Worm (Caenorhabditis elegans) whole organism, L2 larva: ENCODE results near the gene cul-2.
A peak's percentile ranks its signal among the peaks of the same experiment; 100 is the strongest.

Source experiments
- C34F6.9 ChIP-seq: fragments of 150-350 bp; optimal IDR thresholded peaks from 2 replicates; lab custom pipeline; 2014; ENCODE audit warnings: missing biosample characterization, missing genetic modification characterization
- F13H6.1 ChIP-seq: sonication (generic microtip); optimal IDR thresholded peaks from 2 replicates; lab custom pipeline; 2016; ENCODE audit warnings: missing genetic modification characterization, missing compliant biosample characterization
- R02D3.7 ChIP-seq: fragments of 150-350 bp; optimal IDR thresholded peaks from 2 replicates; lab custom pipeline; 2014; ENCODE audit warnings: missing biosample characterization, missing genetic modification characterization
- Y55F3AM.14 ChIP-seq: fragments of 200-800 bp; sonication (Bioruptor generic); optimal IDR thresholded peaks from 2 replicates; lab custom pipeline; 2018; ENCODE audit warnings: mild to moderate bottlenecking, missing genetic modification characterization, missing compliant biosample characterization
- ZK546.5 ChIP-seq: sonication (generic microtip); optimal IDR thresholded peaks from 2 replicates; lab custom pipeline; 2017; ENCODE audit warnings: missing biosample characterization, missing genetic modification characterization
- alr-1 ChIP-seq: fragments of 150-350 bp; optimal IDR thresholded peaks from 2 replicates; lab custom pipeline; 2014; ENCODE audit warnings: missing biosample characterization, missing genetic modification characterization
- aly-2 ChIP-seq: fragments of 150-350 bp; optimal IDR thresholded peaks from 2 replicates; lab custom pipeline; 2014; ENCODE audit warnings: missing biosample characterization, missing genetic modification characterization
- ama-1 ChIP-seq: fragments of 150-350 bp; optimal IDR thresholded peaks from 2 replicates; lab custom pipeline; 2018; ENCODE audit warnings: inconsistent platforms
- blmp-1 ChIP-seq: sonication (generic microtip); optimal IDR thresholded peaks from 2 replicates; lab custom pipeline; 2017; ENCODE audit warnings: missing genetic modification characterization, mild to moderate bottlenecking, missing compliant biosample characterization, antibody characterized with exemption, moderate library complexity; ENCODE audit not compliant: insufficient read depth
- ceh-16 ChIP-seq: fragments of 150-350 bp; optimal IDR thresholded peaks from 2 replicates; lab custom pipeline; 2014; ENCODE audit warnings: missing biosample characterization, missing genetic modification characterization
- ceh-82 ChIP-seq: fragments of 150-350 bp; optimal IDR thresholded peaks from 2 replicates; lab custom pipeline; 2014; ENCODE audit warnings: missing biosample characterization, missing genetic modification characterization
- crh-2 ChIP-seq: sonication (generic microtip); optimal IDR thresholded peaks from 2 replicates; lab custom pipeline; 2017; ENCODE audit warnings: missing biosample characterization, missing genetic modification characterization
- dmd-4 ChIP-seq: sonication (generic microtip); optimal IDR thresholded peaks from 2 replicates; lab custom pipeline; 2017; ENCODE audit warnings: missing biosample characterization, missing genetic modification characterization
- egl-27 ChIP-seq: sonication (generic microtip); optimal IDR thresholded peaks from 3 replicates; lab custom pipeline; 2017; ENCODE audit warnings: missing biosample characterization, missing genetic modification reagents, missing genetic modification characterization
- elt-1 ChIP-seq: fragments of 150-350 bp; optimal IDR thresholded peaks from 2 replicates; lab custom pipeline; 2014; ENCODE audit warnings: missing biosample characterization, missing genetic modification characterization
- elt-3 ChIP-seq: sonication (generic microtip); optimal IDR thresholded peaks from 2 replicates; lab custom pipeline; 2017; ENCODE audit warnings: missing biosample characterization, missing genetic modification characterization
- fos-1 ChIP-seq: fragments of 150-350 bp; optimal IDR thresholded peaks from 2 replicates; lab custom pipeline; 2014; ENCODE audit warnings: missing biosample characterization, missing genetic modification characterization
- gmeb-1 ChIP-seq: fragments of 150-350 bp; optimal IDR thresholded peaks from 2 replicates; lab custom pipeline; 2014; ENCODE audit warnings: missing biosample characterization, missing genetic modification characterization
- lin-11 ChIP-seq: fragments of 150-350 bp; sonication (generic microtip); optimal IDR thresholded peaks from 2 replicates; lab custom pipeline; 2014; ENCODE audit warnings: missing biosample characterization, missing genetic modification characterization, inconsistent platforms, mixed read lengths
- lin-13 ChIP-seq: fragments of 150-350 bp; optimal IDR thresholded peaks from 2 replicates; lab custom pipeline; 2014; ENCODE audit warnings: missing biosample characterization, missing genetic modification reagents, missing genetic modification characterization
- lin-39 ChIP-seq: fragments of 150-350 bp; optimal IDR thresholded peaks from 2 replicates; lab custom pipeline; 2014; ENCODE audit warnings: missing biosample characterization, missing genetic modification reagents, missing genetic modification characterization
- lsy-2 ChIP-seq, 2 experiments: fragments of 150-350 bp in 1 of 2; sonication (generic microtip) in 1 of 2; optimal IDR thresholded peaks; 2 replicates each; lab custom pipeline; 2014 to 2017; ENCODE audit warnings: missing biosample characterization in 2 of 2, missing genetic modification characterization in 2 of 2
- mab-5 ChIP-seq: fragments of 150-350 bp; optimal IDR thresholded peaks from 2 replicates; lab custom pipeline; 2014; ENCODE audit warnings: missing biosample characterization, missing genetic modification characterization
- mbf-1 ChIP-seq: sonication (generic microtip); optimal IDR thresholded peaks from 2 replicates; lab custom pipeline; 2017; ENCODE audit warnings: missing biosample characterization, missing genetic modification characterization
- mdl-1 ChIP-seq, 2 experiments: fragments of 150-350 bp in 1 of 2; sonication (generic microtip) in 1 of 2; optimal IDR thresholded peaks; 2 replicates each; lab custom pipeline; 2017; ENCODE audit warnings: missing biosample characterization in 2 of 2, missing genetic modification characterization in 2 of 2
- nhr-10 ChIP-seq: sonication (generic microtip); optimal IDR thresholded peaks from 2 replicates; lab custom pipeline; 2017; ENCODE audit warnings: missing biosample characterization, missing genetic modification characterization
- nhr-11 ChIP-seq: fragments of 150-350 bp; optimal IDR thresholded peaks from 2 replicates; lab custom pipeline; 2014; ENCODE audit warnings: missing biosample characterization, missing genetic modification characterization
- nhr-12 ChIP-seq: fragments of 150-350 bp; optimal IDR thresholded peaks from 2 replicates; lab custom pipeline; 2014; ENCODE audit warnings: missing biosample characterization, missing genetic modification characterization
- nhr-129 ChIP-seq: fragments of 150-350 bp; optimal IDR thresholded peaks from 2 replicates; lab custom pipeline; 2014; ENCODE audit warnings: missing biosample characterization, missing genetic modification characterization
- nhr-21 ChIP-seq: fragments of 150-350 bp; optimal IDR thresholded peaks from 2 replicates; lab custom pipeline; 2014; ENCODE audit warnings: missing biosample characterization, missing genetic modification characterization
- nhr-23 ChIP-seq: fragments of 150-350 bp; optimal IDR thresholded peaks from 2 replicates; lab custom pipeline; 2014; ENCODE audit warnings: missing biosample characterization, missing genetic modification reagents, missing genetic modification characterization
- nhr-237 ChIP-seq: fragments of 150-350 bp; optimal IDR thresholded peaks from 2 replicates; lab custom pipeline; 2014; ENCODE audit warnings: missing biosample characterization, missing genetic modification characterization
- nhr-25 ChIP-seq: fragments of 150-350 bp; sonication (generic microtip); optimal IDR thresholded peaks from 3 replicates; lab custom pipeline; 2014; ENCODE audit warnings: missing biosample characterization, missing genetic modification characterization
- nhr-6 ChIP-seq: fragments of 150-350 bp; optimal IDR thresholded peaks from 2 replicates; lab custom pipeline; 2014; ENCODE audit warnings: missing biosample characterization, missing genetic modification characterization
- nhr-77 ChIP-seq: fragments of 150-350 bp; optimal IDR thresholded peaks from 2 replicates; lab custom pipeline; 2014; ENCODE audit warnings: missing biosample characterization, missing genetic modification characterization
- peb-1 ChIP-seq: fragments of 150-350 bp; optimal IDR thresholded peaks from 2 replicates; lab custom pipeline; 2014; ENCODE audit warnings: missing biosample characterization, missing genetic modification characterization
- sem-4 ChIP-seq: fragments of 150-350 bp; optimal IDR thresholded peaks from 2 replicates; lab custom pipeline; 2014; ENCODE audit warnings: missing biosample characterization, missing genetic modification reagents, missing genetic modification characterization
- skn-1 ChIP-seq: sonication (generic microtip); optimal IDR thresholded peaks from 2 replicates; lab custom pipeline; 2017; ENCODE audit warnings: missing biosample characterization, missing genetic modification characterization
- sma-3 ChIP-seq: sonication (generic microtip); optimal IDR thresholded peaks from 2 replicates; lab custom pipeline; 2016; ENCODE audit warnings: missing genetic modification reagents, missing genetic modification characterization, missing compliant biosample characterization
- sma-9 ChIP-seq, 2 experiments: fragments of 150-350 bp in 1 of 2; sonication (generic microtip) in 1 of 2; optimal IDR thresholded peaks; 2 replicates each; lab custom pipeline; 2014 to 2016; ENCODE audit warnings: missing genetic modification characterization in 2 of 2, mild to moderate bottlenecking in 1 of 2, missing biosample characterization in 1 of 2, missing compliant biosample characterization in 1 of 2, missing genetic modification reagents in 1 of 2, moderate library complexity in 1 of 2
- snpc-4 ChIP-seq: fragments of 150-350 bp; optimal IDR thresholded peaks from 2 replicates; lab custom pipeline; 2014; ENCODE audit warnings: missing biosample characterization, missing genetic modification characterization
- unc-39 ChIP-seq: fragments of 150-350 bp; optimal IDR thresholded peaks from 2 replicates; lab custom pipeline; 2014; ENCODE audit warnings: missing biosample characterization, missing genetic modification characterization
- unc-55 ChIP-seq: fragments of 150-350 bp; sonication (generic microtip); optimal IDR thresholded peaks from 3 replicates; lab custom pipeline; 2014; ENCODE audit warnings: missing biosample characterization, missing genetic modification reagents, missing genetic modification characterization
- unc-62 ChIP-seq: fragments of 150-350 bp; optimal IDR thresholded peaks from 2 replicates; lab custom pipeline; 2014; ENCODE audit warnings: missing biosample characterization, missing genetic modification reagents, missing genetic modification characterization
- zag-1 ChIP-seq: fragments of 150-350 bp; optimal IDR thresholded peaks from 2 replicates; lab custom pipeline; 2014; ENCODE audit warnings: missing biosample characterization, missing genetic modification characterization
- ztf-1 ChIP-seq: fragments of 200-800 bp; sonication (Bioruptor generic); conservative IDR thresholded peaks from 2 replicates; pipeline ENCODE4 v1.3.6; 2022; ENCODE audit warnings: missing genetic modification characterization, missing compliant biosample characterization
- ztf-11 ChIP-seq: sonication (generic microtip); optimal IDR thresholded peaks from 2 replicates; lab custom pipeline; 2017; ENCODE audit warnings: missing biosample characterization, missing genetic modification characterization
- ztf-4 ChIP-seq: fragments of 150-350 bp; optimal IDR thresholded peaks from 2 replicates; lab custom pipeline; 2014; ENCODE audit warnings: missing biosample characterization, missing genetic modification characterization

cul-2 gene

ce11 chrIII:13693187-13693586 is 6.1 kb downstream of the cul-2 start:
- no peak for TF ChIP-seq elt-1 (tag; lab: Kevin White, UChicago)
- TF ChIP-seq nhr-129 (tag; lab: Kevin White, UChicago): no peak
- TF ChIP-seq snpc-4 (tag; lab: Kevin White, UChicago): no peak
- TF ChIP-seq nhr-21 (tag; lab: Kevin White, UChicago): no peak
- TF ChIP-seq aly-2 (tag; lab: Kevin White, UChicago): no peak
- no peak for TF ChIP-seq ceh-16 (tag; lab: Kevin White, UChicago)
- TF ChIP-seq, all 48 proteins: peak for 0

- peak; percentile 35 for TF ChIP-seq sma-9 (GFP tag; optimal IDR thresholded peaks at IDR 0.05; lab: Kevin White, UChicago)
- no peak for TF ChIP-seq sma-9 (tag; optimal IDR thresholded peaks at IDR 0.05; lab: Kevin White, UChicago)
- peak; percentile 64 for TF ChIP-seq F13H6.1 (tag; lab: Kevin White, UChicago)
- TF ChIP-seq unc-55 (GFP tag; lab: Kevin White, UChicago): no peak
- TF ChIP-seq skn-1 (tag; lab: Kevin White, UChicago): no peak
- no peak for TF ChIP-seq peb-1 (tag; lab: Kevin White, UChicago)
- TF ChIP-seq zag-1 (tag; lab: Kevin White, UChicago): no peak
- no peak for TF ChIP-seq aly-2 (tag; lab: Kevin White, UChicago)
- TF ChIP-seq nhr-237 (tag; lab: Kevin White, UChicago): no peak
- no peak for TF ChIP-seq ztf-4 (tag; lab: Kevin White, UChicago)
- no peak for TF ChIP-seq lin-11
- no peak for TF ChIP-seq unc-62 (GFP tag; lab: Kevin White, UChicago)
- TF ChIP-seq mab-5 (tag; lab: Kevin White, UChicago): no peak
- TF ChIP-seq lin-39: no peak
- no peak for TF ChIP-seq snpc-4 (tag; lab: Kevin White, UChicago)
- peak; percentile 71 for TF ChIP-seq ama-1
- no peak for TF ChIP-seq dmd-4 (tag; lab: Kevin White, UChicago)
- TF ChIP-seq nhr-12 (tag; lab: Kevin White, UChicago): no peak
- peak; percentile 47 for TF ChIP-seq crh-2
- no peak for TF ChIP-seq ztf-11 (tag; lab: Kevin White, UChicago)
- TF ChIP-seq nhr-129 (tag; lab: Kevin White, UChicago): peak; percentile 62
- no peak for TF ChIP-seq elt-1 (tag; lab: Kevin White, UChicago)
- TF ChIP-seq ceh-82 (tag; lab: Kevin White, UChicago): no peak
- peak; percentile 33 for TF ChIP-seq sma-3 (GFP tag; lab: Kevin White, UChicago)
- TF ChIP-seq egl-27: no peak
- peak in 1 of 2 experiments; percentile 39 for TF ChIP-seq lsy-2 (tag; optimal IDR thresholded peaks at IDR 0.05; lab: Kevin White, UChicago)
- no peak for TF ChIP-seq mbf-1
- TF ChIP-seq ceh-16 (tag; lab: Kevin White, UChicago): no peak
- TF ChIP-seq nhr-25 (tag; lab: Kevin White, UChicago): peak; percentile 55
- TF ChIP-seq fos-1 (tag; lab: Kevin White, UChicago): peak; percentile 81
- TF ChIP-seq blmp-1 (tag; lab: Kevin White, UChicago): peak; percentile 30
- TF ChIP-seq nhr-10: no peak
- TF ChIP-seq lin-13 (GFP tag; lab: Kevin White, UChicago): no peak
- TF ChIP-seq elt-3 (tag; lab: Kevin White, UChicago): no peak
- TF ChIP-seq unc-39 (tag; lab: Kevin White, UChicago): no peak
- no peak for TF ChIP-seq nhr-11
- no peak for TF ChIP-seq mdl-1 (tag; optimal IDR thresholded peaks at IDR 0.05; lab: Kevin White, UChicago)
- peak; percentile 26 for TF ChIP-seq C34F6.9 (tag; lab: Kevin White, UChicago)
- TF ChIP-seq gmeb-1 (tag; lab: Kevin White, UChicago): peak; percentile 49
- TF ChIP-seq nhr-21 (tag; lab: Kevin White, UChicago): no peak
- TF ChIP-seq ZK546.5 (tag; lab: Kevin White, UChicago): no peak
- TF ChIP-seq ztf-1 (GFP tag; lab: Robert Waterston, UW): no peak
- TF ChIP-seq nhr-23 (tag; lab: Kevin White, UChicago): no peak
- no peak for TF ChIP-seq nhr-77 (tag; lab: Kevin White, UChicago)
- TF ChIP-seq sem-4 (tag; lab: Kevin White, UChicago): no peak
- no peak for TF ChIP-seq R02D3.7
- TF ChIP-seq alr-1 (tag; lab: Kevin White, UChicago): no peak
- TF ChIP-seq Y55F3AM.14 (GFP tag; lab: Kevin White, UChicago): no peak
- no peak for TF ChIP-seq nhr-6 (tag; lab: Kevin White, UChicago)
Observed at ce11 chrIII:13694048-13694447, 7.0 kb downstream of the cul-2 start.
